Fruit fly (Drosophila melanogaster): Measurements from ENCODE around the gene CD98hc.

CD98hc gene

dm6 chr3R:8007595-8008255 lies 29.5 kb upstream of the CD98hc start, which contains the start of gene CG2767 (continued):
- TF ChIP-seq Sox100B (GFP tag; optimal IDR thresholded peaks at IDR 0.05) = no peak
- TF ChIP-seq CG2875 (GFP tag; optimal IDR thresholded peaks at IDR 0.05) = no peak
- no peak for TF ChIP-seq CrebB (tag; optimal IDR thresholded peaks at IDR 0.05)
- peak; percentile 69 for TF ChIP-seq Dref (GFP tag; IDR thresholded peaks at IDR 0.05)
- peak; percentile 16 for TF ChIP-seq pros (GFP tag; optimal IDR thresholded peaks at IDR 0.05)
- no peak for TF ChIP-seq Bdp1 (GFP tag; optimal IDR thresholded peaks at IDR 0.05)
- no peak for TF ChIP-seq CG8290 (GFP tag; optimal IDR thresholded peaks at IDR 0.05)
- no peak for TF ChIP-seq CG8290 (tag; optimal IDR thresholded peaks at IDR 0.05)
- TF ChIP-seq CG11560 (tag; IDR thresholded peaks at IDR 0.05) = peak; percentile 87; the same call in 1 of the 3 replicates
- no peak for TF ChIP-seq phol (tag; optimal IDR thresholded peaks at IDR 0.05)
- TF ChIP-seq CG9215 (GFP tag; IDR thresholded peaks at IDR 0.05) = no peak
- no peak for TF ChIP-seq NC2α (GFP tag; optimal IDR thresholded peaks at IDR 0.05)
- TF ChIP-seq vnd (GFP tag; IDR thresholded peaks at IDR 0.05; ENCODE audit: partially characterized antibody) = no peak
- TF ChIP-seq Nf-YC (tag; optimal IDR thresholded peaks at IDR 0.05) = peak; percentile 78
- TF ChIP-seq pita (GFP tag; optimal IDR thresholded peaks at IDR 0.05) = no peak
- TF ChIP-seq CG11247 (GFP tag; IDR thresholded peaks at IDR 0.05) = no peak
- no peak; the same call in 2 of the 3 replicates for TF ChIP-seq row (GFP tag; IDR thresholded peaks at IDR 0.05)
- no peak for TF ChIP-seq sens-2 (GFP tag; IDR thresholded peaks at IDR 0.05)
- no peak for TF ChIP-seq Drgx (GFP tag; IDR thresholded peaks at IDR 0.05)
- peak; percentile 8; the same call in 2 of the 3 replicates for TF ChIP-seq Opbp (GFP tag; IDR thresholded peaks at IDR 0.05; ENCODE audit: partially characterized antibody)
- no peak for TF ChIP-seq ara (GFP tag; IDR thresholded peaks at IDR 0.05)
- TF ChIP-seq Ravus (GFP tag; IDR thresholded peaks at IDR 0.05) = no peak
- no peak for TF ChIP-seq bigmax (GFP tag; optimal IDR thresholded peaks at IDR 0.05)
- TF ChIP-seq otp (GFP tag; IDR thresholded peaks at IDR 0.05) = no peak
- peak; percentile 44 for TF ChIP-seq Myb (GFP tag; optimal IDR thresholded peaks at IDR 0.05)
- no peak for TF ChIP-seq CG11696 (GFP tag; IDR thresholded peaks at IDR 0.05)
- TF ChIP-seq MTF-1 (GFP tag; optimal IDR thresholded peaks at IDR 0.05; ENCODE audit: borderline replicate concordance) = no peak
- no peak for TF ChIP-seq CG2199 (GFP tag; IDR thresholded peaks at IDR 0.05)
- no peak for TF ChIP-seq CG10274 (GFP tag; optimal IDR thresholded peaks at IDR 0.05)
- no peak for TF ChIP-seq Mad (GFP tag; optimal IDR thresholded peaks at IDR 0.05)
- peak; percentile 84 for TF ChIP-seq Dp (GFP tag; optimal IDR thresholded peaks at IDR 0.05)
- TF ChIP-seq tap (tag; optimal IDR thresholded peaks at IDR 0.05) = no peak
- peak; percentile 73 for TF ChIP-seq CG15601 (tag; optimal IDR thresholded peaks at IDR 0.05)
- no peak for TF ChIP-seq corto (GFP tag; optimal IDR thresholded peaks at IDR 0.05)
- no peak for TF ChIP-seq CG10565 (GFP tag; optimal IDR thresholded peaks at IDR 0.05)
- TF ChIP-seq HmgD (GFP tag; optimal IDR thresholded peaks at IDR 0.05) = no peak
- peak; percentile 53 for TF ChIP-seq kah (GFP tag; optimal IDR thresholded peaks at IDR 0.05)
- no peak for TF ChIP-seq Mes4 (GFP tag; optimal IDR thresholded peaks at IDR 0.05)
- no peak for TF ChIP-seq CG1024 (GFP tag; IDR thresholded peaks at IDR 0.05)
- no peak for TF ChIP-seq Lhr (GFP tag; optimal IDR thresholded peaks at IDR 0.05)
- peak; percentile 45 for TF ChIP-seq CG9797 (GFP tag; optimal IDR thresholded peaks at IDR 0.05)
- TF ChIP-seq Stat92E (GFP tag; optimal IDR thresholded peaks at IDR 0.05) = no peak
- no peak for TF ChIP-seq D19A (tag; optimal IDR thresholded peaks at IDR 0.05)
- no peak for TF ChIP-seq peb (GFP tag; IDR thresholded peaks at IDR 0.05)
- no peak for TF ChIP-seq mirr (GFP tag; optimal IDR thresholded peaks at IDR 0.05)
- no peak for TF ChIP-seq E2f1 (GFP tag; IDR thresholded peaks at IDR 0.05)
- no peak for TF ChIP-seq Camta (GFP tag; optimal IDR thresholded peaks at IDR 0.05)
- TF ChIP-seq ssp (GFP tag; IDR thresholded peaks at IDR 0.05) = no peak
- peak; percentile 74 for TF ChIP-seq gfzf (GFP tag; optimal IDR thresholded peaks at IDR 0.05)
- TF ChIP-seq dmrt99B (tag; optimal IDR thresholded peaks at IDR 0.05) = no peak
- no peak for TF ChIP-seq CG7745 (tag; optimal IDR thresholded peaks at IDR 0.05)
